Worm (Caenorhabditis elegans) whole organism, L3 larva: ENCODE data around the gene tftc-5.

ENCODE experiments used
- R02D3.7 ChIP-seq: fragments of 150-350 bp; optimal IDR thresholded peaks from 2 replicates; lab custom pipeline; 2014; ENCODE audit warnings: missing biosample characterization, missing genetic modification characterization
- ZK546.5 ChIP-seq: sonication (generic microtip); optimal IDR thresholded peaks from 2 replicates; lab custom pipeline; 2017; ENCODE audit warnings: missing biosample characterization, missing genetic modification characterization
- aly-2 ChIP-seq: fragments of 150-350 bp; optimal IDR thresholded peaks from 2 replicates; lab custom pipeline; 2014; ENCODE audit warnings: missing biosample characterization, missing genetic modification characterization
- ceh-82 ChIP-seq: fragments of 150-350 bp; optimal IDR thresholded peaks from 2 replicates; lab custom pipeline; 2014; ENCODE audit warnings: missing biosample characterization, missing genetic modification characterization
- elt-3 ChIP-seq, 3 experiments: fragments of 150-350 bp in 1 of 3; sonication (generic microtip) in 2 of 3; optimal IDR thresholded peaks; 2 replicates in 2 of 3; 4 replicates in 1 of 3; lab custom pipeline; 2014 to 2017; ENCODE audit warnings: missing biosample characterization in 3 of 3, missing genetic modification characterization in 3 of 3
- fkh-10 ChIP-seq: sonication (generic microtip); optimal IDR thresholded peaks from 2 replicates; lab custom pipeline; 2017; ENCODE audit warnings: missing biosample characterization, missing genetic modification reagents, missing genetic modification characterization
- hmg-11 ChIP-seq: sonication (generic microtip); optimal IDR thresholded peaks from 2 replicates; lab custom pipeline; 2016; ENCODE audit warnings: missing genetic modification characterization, missing compliant biosample characterization
- lin-15B ChIP-seq: fragments of 150-350 bp; optimal IDR thresholded peaks from 2 replicates; lab custom pipeline; 2014; ENCODE audit warnings: missing biosample characterization, missing genetic modification characterization
- lin-39 ChIP-seq: fragments of 150-350 bp; optimal IDR thresholded peaks from 2 replicates; lab custom pipeline; 2018; ENCODE audit warnings: missing biosample characterization, missing genetic modification reagents, missing genetic modification characterization
- nfya-1 ChIP-seq: sonication (generic microtip); optimal IDR thresholded peaks from 2 replicates; lab custom pipeline; 2017; ENCODE audit warnings: missing genetic modification characterization, mild to moderate bottlenecking, missing compliant biosample characterization, antibody characterized with exemption, moderate library complexity; ENCODE audit not compliant: insufficient read depth
- nhr-11 ChIP-seq: fragments of 150-350 bp; optimal IDR thresholded peaks from 2 replicates; lab custom pipeline; 2014; ENCODE audit warnings: missing biosample characterization, missing genetic modification characterization
- nhr-237 ChIP-seq: fragments of 150-350 bp; optimal IDR thresholded peaks from 2 replicates; lab custom pipeline; 2014; ENCODE audit warnings: missing biosample characterization, missing genetic modification characterization
- nhr-43 ChIP-seq: sonication (generic microtip); optimal IDR thresholded peaks from 2 replicates; lab custom pipeline; 2016; ENCODE audit warnings: mild to moderate bottlenecking, missing genetic modification characterization, missing compliant biosample characterization; ENCODE audit not compliant: poor library complexity, severe bottlenecking
- nhr-77 ChIP-seq: fragments of 150-350 bp; optimal IDR thresholded peaks from 2 replicates; lab custom pipeline; 2014; ENCODE audit warnings: missing biosample characterization, missing genetic modification characterization
- sea-2 ChIP-seq: fragments of 150-350 bp; sonication (generic microtip); optimal IDR thresholded peaks from 4 replicates; lab custom pipeline; 2014; ENCODE audit warnings: missing biosample characterization, missing genetic modification reagents, missing genetic modification characterization
- skn-1 ChIP-seq: fragments of 150-350 bp; optimal IDR thresholded peaks from 2 replicates; lab custom pipeline; 2014; ENCODE audit warnings: missing biosample characterization, missing genetic modification characterization
- tbx-2 ChIP-seq: sonication (generic microtip); optimal IDR thresholded peaks from 2 replicates; lab custom pipeline; 2016; ENCODE audit warnings: mild to moderate bottlenecking, missing genetic modification characterization, missing compliant biosample characterization
- unc-39 ChIP-seq: sonication (generic microtip); optimal IDR thresholded peaks from 4 replicates; lab custom pipeline; 2017; ENCODE audit warnings: missing biosample characterization, missing genetic modification characterization
- ztf-4 ChIP-seq: fragments of 150-350 bp; optimal IDR thresholded peaks from 2 replicates; lab custom pipeline; 2014; ENCODE audit warnings: missing biosample characterization, missing genetic modification characterization

Gene tftc-5

DNA sequence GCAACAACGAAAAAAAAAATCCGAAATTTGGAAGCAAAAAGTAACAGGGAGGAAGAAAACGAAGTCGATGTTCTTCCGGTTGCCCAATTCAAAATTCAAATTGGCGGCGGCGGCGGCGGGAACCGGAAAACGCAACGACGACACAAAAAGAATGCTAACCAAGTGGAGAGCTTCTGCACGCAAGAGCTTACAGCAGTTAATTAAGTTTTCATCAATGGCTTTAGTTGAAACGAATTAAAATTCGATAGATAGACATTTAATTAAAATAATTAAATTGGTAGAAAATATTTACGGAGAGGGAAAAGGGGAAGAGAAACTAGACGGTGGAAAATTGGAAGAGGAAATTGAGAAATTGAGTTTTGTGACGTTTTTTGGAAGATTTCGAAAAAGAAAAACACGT is 48.3 kb downstream of the tftc-5 start:
- TF ChIP-seq nhr-43 (tag; lab: Kevin White, UChicago) = no peak
- no peak for TF ChIP-seq nhr-237 (tag; lab: Kevin White, UChicago)
- TF ChIP-seq lin-15B = no peak
- TF ChIP-seq hmg-11 (tag; lab: Kevin White, UChicago) = no peak
- TF ChIP-seq skn-1 (tag; lab: Kevin White, UChicago) = no peak
- TF ChIP-seq tbx-2 (tag; lab: Kevin White, UChicago) = no peak
- TF ChIP-seq ZK546.5 (tag; lab: Kevin White, UChicago) = no peak
- TF ChIP-seq unc-39 (tag; lab: Kevin White, UChicago) = no peak
- TF ChIP-seq lin-39 (tag; lab: Kevin White, UChicago) = no peak
- TF ChIP-seq sea-2 (GFP tag; lab: Kevin White, UChicago) = no peak
- TF ChIP-seq nhr-77 (tag; lab: Kevin White, UChicago) = no peak
- TF ChIP-seq elt-3 (tag; optimal IDR thresholded peaks at IDR 0.05; lab: Kevin White, UChicago) = no peak
- no peak for TF ChIP-seq fkh-10 (GFP tag; lab: Kevin White, UChicago)
- no peak for TF ChIP-seq nhr-11 (tag; lab: Kevin White, UChicago)
- TF ChIP-seq ceh-82 = no peak
- TF ChIP-seq aly-2 (tag; lab: Kevin White, UChicago) = no peak
- no peak for TF ChIP-seq R02D3.7 (tag; lab: Kevin White, UChicago)
- no peak for TF ChIP-seq ztf-4 (tag; lab: Kevin White, UChicago)
- TF ChIP-seq nfya-1 (tag; lab: Kevin White, UChicago) = no peak
- TF ChIP-seq, all 47 proteins: peak for 0
